Worm (Caenorhabditis elegans): ENCODE measurements around the gene lact-8.

ce11 chrV:11060239-11060984, 33.0 kb downstream of the lact-8 start, which contains the start of gene T04C12.11:
- TF ChIP-seq dao-5 (tag; optimal IDR thresholded peaks at IDR 0.05) (no peak), W03F9.2 (tag; optimal IDR thresholded peaks at IDR 0.05) (no peak)
